Worm (Caenorhabditis elegans) whole organism, mixed stage, embryonic: Measurements from ENCODE around the gene kup-1.

ENCODE experiments used
- M03D4.4 ChIP-seq: sonication (generic microtip); optimal IDR thresholded peaks from 2 replicates; lab custom pipeline; 2017; ENCODE audit warnings: mild to moderate bottlenecking, missing genetic modification characterization, missing compliant biosample characterization
- bed-3 ChIP-seq: fragments of 200-800 bp; sonication (Bioruptor generic); optimal IDR thresholded peaks from 3 replicates; lab custom pipeline; 2018; ENCODE audit warnings: mild to moderate bottlenecking, missing genetic modification characterization, moderate library complexity, missing compliant biosample characterization
- blmp-1 ChIP-seq: fragments of 150-350 bp; optimal IDR thresholded peaks from 2 replicates; lab custom pipeline; 2014; ENCODE audit warnings: missing biosample characterization, missing genetic modification characterization
- ceh-39 ChIP-seq: fragments of 150-350 bp; optimal IDR thresholded peaks from 2 replicates; lab custom pipeline; 2014; ENCODE audit warnings: missing biosample characterization, missing genetic modification characterization
- ceh-43 ChIP-seq: fragments of 200-800 bp; sonication (Bioruptor generic); optimal IDR thresholded peaks from 2 replicates; lab custom pipeline; 2018; ENCODE audit warnings: mild to moderate bottlenecking, missing genetic modification characterization, moderate library complexity, missing compliant biosample characterization
- ceh-83 ChIP-seq: fragments of 200-800 bp; sonication (Bioruptor generic); optimal IDR thresholded peaks from 2 replicates; lab custom pipeline; 2018; ENCODE audit warnings: mild to moderate bottlenecking, missing genetic modification characterization, missing compliant biosample characterization
- ces-1 ChIP-seq: fragments of 150-350 bp; optimal IDR thresholded peaks from 2 replicates; lab custom pipeline; 2014; ENCODE audit warnings: missing biosample characterization, missing genetic modification reagents, missing genetic modification characterization
- cnd-1 ChIP-seq: fragments of 200-800 bp; sonication (Bioruptor generic); optimal IDR thresholded peaks from 2 replicates; lab custom pipeline; 2018; ENCODE audit warnings: mild to moderate bottlenecking, missing genetic modification characterization, missing compliant biosample characterization
- elt-1 ChIP-seq: sonication (generic microtip); optimal IDR thresholded peaks from 2 replicates; lab custom pipeline; 2017; ENCODE audit warnings: missing genetic modification characterization, mild to moderate bottlenecking, missing compliant biosample characterization, antibody characterized with exemption, moderate library complexity, borderline replicate concordance; ENCODE audit not compliant: insufficient read depth
- elt-3 ChIP-seq: fragments of 150-350 bp; optimal IDR thresholded peaks from 2 replicates; lab custom pipeline; 2014; ENCODE audit warnings: missing biosample characterization, missing genetic modification characterization
- flh-1 ChIP-seq: fragments of 200-800 bp; sonication (Bioruptor generic); optimal IDR thresholded peaks from 2 replicates; lab custom pipeline; 2018; ENCODE audit warnings: mild to moderate bottlenecking, missing genetic modification characterization, moderate library complexity, missing compliant biosample characterization
- ham-2 ChIP-seq: fragments of 200-800 bp; sonication (Bioruptor generic); optimal IDR thresholded peaks from 2 replicates; lab custom pipeline; 2018; ENCODE audit warnings: mild to moderate bottlenecking, missing genetic modification characterization, missing compliant biosample characterization
- hlh-1 ChIP-seq: fragments of 150-350 bp; optimal IDR thresholded peaks from 2 replicates; lab custom pipeline; 2014; ENCODE audit warnings: missing biosample characterization, missing genetic modification reagents, missing genetic modification characterization
- lin-13 ChIP-seq: fragments of 150-350 bp; optimal IDR thresholded peaks from 2 replicates; lab custom pipeline; 2014; ENCODE audit warnings: missing biosample characterization, missing genetic modification characterization
- lin-32 ChIP-seq: fragments of 200-800 bp; sonication (Bioruptor generic); optimal IDR thresholded peaks from 2 replicates; lab custom pipeline; 2018; ENCODE audit warnings: mild to moderate bottlenecking, missing genetic modification characterization, missing compliant biosample characterization
- lsy-2 ChIP-seq: fragments of 150-350 bp; optimal IDR thresholded peaks from 2 replicates; lab custom pipeline; 2014; ENCODE audit warnings: missing biosample characterization, missing genetic modification characterization
- mab-5 ChIP-seq: fragments of 150-350 bp; optimal IDR thresholded peaks from 2 replicates; lab custom pipeline; 2014; ENCODE audit warnings: missing biosample characterization, missing genetic modification characterization
- mep-1 ChIP-seq: fragments of 150-350 bp; optimal IDR thresholded peaks from 2 replicates; lab custom pipeline; 2017; ENCODE audit warnings: missing biosample characterization, missing genetic modification reagents, missing genetic modification characterization, inconsistent platforms
- mls-2 ChIP-seq: sonication (generic microtip); optimal IDR thresholded peaks from 2 replicates; lab custom pipeline; 2016; ENCODE audit warnings: mild to moderate bottlenecking, missing genetic modification characterization, moderate library complexity, missing compliant biosample characterization
- nhr-12 ChIP-seq: fragments of 150-350 bp; optimal IDR thresholded peaks from 2 replicates; lab custom pipeline; 2014; ENCODE audit warnings: missing biosample characterization, missing genetic modification characterization
- nhr-2 ChIP-seq: fragments of 150-350 bp; optimal IDR thresholded peaks from 2 replicates; lab custom pipeline; 2014; ENCODE audit warnings: missing biosample characterization, missing genetic modification characterization
- nhr-237 ChIP-seq: fragments of 150-350 bp; optimal IDR thresholded peaks from 2 replicates; lab custom pipeline; 2014; ENCODE audit warnings: missing biosample characterization, missing genetic modification characterization
- nhr-28 ChIP-seq: fragments of 150-350 bp; optimal IDR thresholded peaks from 2 replicates; lab custom pipeline; 2014; ENCODE audit warnings: missing biosample characterization, missing genetic modification characterization
- nhr-76 ChIP-seq: sonication (generic microtip); optimal IDR thresholded peaks from 2 replicates; lab custom pipeline; 2017; ENCODE audit warnings: missing biosample characterization, missing genetic modification characterization
- pha-4 ChIP-seq: fragments of 150-350 bp; optimal IDR thresholded peaks from 2 replicates; lab custom pipeline; 2018; ENCODE audit warnings: missing biosample characterization, missing genetic modification reagents, missing genetic modification characterization
- sem-2 ChIP-seq: fragments of 200-800 bp; sonication (Bioruptor generic); optimal IDR thresholded peaks from 2 replicates; lab custom pipeline; 2018; ENCODE audit warnings: mild to moderate bottlenecking, missing genetic modification characterization, missing compliant biosample characterization
- snpc-4 ChIP-seq: fragments of 150-350 bp; optimal IDR thresholded peaks from 2 replicates; lab custom pipeline; 2014; ENCODE audit warnings: missing biosample characterization, missing genetic modification characterization
- sptf-1 ChIP-seq: sonication (generic microtip); optimal IDR thresholded peaks from 2 replicates; lab custom pipeline; 2017; ENCODE audit warnings: mild to moderate bottlenecking, missing genetic modification characterization, moderate library complexity, missing compliant biosample characterization
- tbx-8 ChIP-seq: fragments of 200-800 bp; sonication (Bioruptor generic); optimal IDR thresholded peaks from 2 replicates; lab custom pipeline; 2018; ENCODE audit warnings: mild to moderate bottlenecking, missing genetic modification characterization, moderate library complexity, missing compliant biosample characterization
- unc-120 ChIP-seq: sonication (generic microtip); optimal IDR thresholded peaks from 2 replicates; lab custom pipeline; 2017; ENCODE audit warnings: missing genetic modification characterization, missing compliant biosample characterization; ENCODE audit not compliant: poor library complexity, severe bottlenecking
- unc-39 ChIP-seq: fragments of 150-350 bp; optimal IDR thresholded peaks from 2 replicates; lab custom pipeline; 2014; ENCODE audit warnings: missing biosample characterization, missing genetic modification characterization
- unc-62 ChIP-seq: fragments of 150-350 bp; optimal IDR thresholded peaks from 2 replicates; lab custom pipeline; 2014; ENCODE audit warnings: missing biosample characterization, missing genetic modification reagents, missing genetic modification characterization
- zip-8 ChIP-seq: fragments of 150-350 bp; optimal IDR thresholded peaks from 2 replicates; lab custom pipeline; 2014; ENCODE audit warnings: missing biosample characterization, missing genetic modification characterization
- ztf-11 ChIP-seq: fragments of 150-350 bp; optimal IDR thresholded peaks from 2 replicates; lab custom pipeline; 2014; ENCODE audit warnings: missing biosample characterization, missing genetic modification characterization

kup-1 gene

DNA sequence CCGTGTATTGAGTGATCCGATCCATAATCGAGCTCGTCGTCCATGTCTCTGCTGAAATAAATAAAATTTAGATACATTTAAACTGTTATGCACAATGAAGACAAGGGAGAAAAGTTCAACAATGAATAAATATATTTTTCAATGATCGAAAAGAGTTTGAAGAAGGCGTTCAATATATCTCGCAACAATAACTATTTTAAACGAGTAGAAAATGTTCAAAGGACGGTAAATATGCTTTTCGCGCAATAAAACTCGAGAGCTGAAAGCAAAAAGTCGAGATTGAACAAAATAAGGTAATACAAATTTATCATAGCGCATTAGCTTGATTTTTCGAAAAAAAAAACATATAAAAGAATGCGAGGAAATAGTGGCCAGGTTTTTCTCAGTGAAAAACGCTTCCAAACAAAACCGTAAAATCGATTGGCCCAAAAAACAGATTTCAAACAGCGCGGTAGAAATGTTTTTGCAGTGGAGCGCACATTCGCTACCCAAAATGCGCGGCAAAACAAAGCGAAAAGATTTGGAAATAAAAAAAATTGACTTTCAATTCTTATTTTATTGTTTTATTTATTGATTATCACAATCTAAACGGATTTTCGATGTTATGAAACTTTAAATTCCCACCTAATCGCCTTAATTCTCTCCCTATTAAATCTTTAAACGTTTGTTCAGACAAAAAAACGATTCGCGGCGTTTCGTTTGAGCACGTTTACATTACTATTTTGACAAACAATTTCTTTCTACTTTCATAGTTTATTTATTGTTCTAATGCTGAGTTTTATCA lies at the start of gene kup-1, which contains the start of gene F10C2.4:
Gene kup-1, minus strand, starts transcription at position 51 of the 784 bp plus-strand sequence.
Gene F10C2.4, plus strand, starts transcription at position 734 of the 784 bp plus-strand sequence.
- TF ChIP-seq M03D4.4 (tag; lab: Kevin White, UChicago), result no peak
- no peak for TF ChIP-seq ham-2 (GFP tag; lab: Kevin White, UChicago)
- no peak for TF ChIP-seq nhr-12
- TF ChIP-seq tbx-8, result no peak
- no peak for TF ChIP-seq unc-62
- TF ChIP-seq sem-2 (GFP tag; lab: Kevin White, UChicago), result no peak
- TF ChIP-seq lsy-2 (tag; lab: Kevin White, UChicago), result peak; percentile 39
- peak; percentile 13 for TF ChIP-seq nhr-2
- TF ChIP-seq ceh-43 (GFP tag; lab: Kevin White, UChicago), result no peak
- no peak for TF ChIP-seq unc-120 (tag; lab: Kevin White, UChicago)
- no peak for TF ChIP-seq mab-5 (tag; lab: Kevin White, UChicago)
- TF ChIP-seq ceh-39 (tag; lab: Kevin White, UChicago), result peak; percentile 61
- TF ChIP-seq nhr-76 (tag; lab: Kevin White, UChicago), result no peak
- TF ChIP-seq unc-39, result no peak
- no peak for TF ChIP-seq hlh-1 (tag; lab: Kevin White, UChicago)
- TF ChIP-seq sptf-1 (tag; lab: Kevin White, UChicago), result no peak
- TF ChIP-seq lin-13, result no peak
- no peak for TF ChIP-seq nhr-28 (tag; lab: Kevin White, UChicago)
- no peak for TF ChIP-seq ztf-11 (tag; lab: Kevin White, UChicago)
- TF ChIP-seq flh-1 (GFP tag; lab: Kevin White, UChicago), result no peak
- no peak for TF ChIP-seq zip-8 (tag; lab: Kevin White, UChicago)
- TF ChIP-seq ceh-83 (GFP tag; lab: Kevin White, UChicago), result no peak
- peak; percentile 5 for TF ChIP-seq nhr-237
- TF ChIP-seq elt-3 (tag; lab: Kevin White, UChicago), result no peak
- TF ChIP-seq ces-1 (GFP tag; lab: Kevin White, UChicago), result no peak
- TF ChIP-seq blmp-1 (tag; lab: Kevin White, UChicago), result no peak
- TF ChIP-seq mep-1 (tag; lab: Kevin White, UChicago), result peak; percentile 53

DNA sequence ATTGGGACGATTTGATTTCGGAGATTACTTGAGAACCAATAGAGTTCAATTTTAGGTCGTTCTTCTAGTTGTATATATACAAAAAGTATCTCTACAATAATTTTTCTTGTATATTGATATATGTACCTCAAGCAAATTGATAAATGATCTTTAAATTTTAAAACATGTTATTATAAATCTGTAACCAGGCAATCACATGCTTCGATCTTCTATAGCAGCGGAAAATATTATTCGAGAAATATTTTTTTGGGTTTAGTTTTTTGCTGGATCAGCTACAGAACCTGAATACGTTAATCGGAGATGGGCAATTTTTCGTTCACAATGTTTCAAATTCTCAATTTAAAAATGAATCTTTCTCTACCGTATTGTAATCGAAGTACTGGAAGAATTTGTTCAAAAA lies 48.1 kb upstream of the kup-1 start, which contains the start of gene R07B7.12:
Gene R07B7.12, plus strand, starts transcription at position 301 of the 400 bp plus-strand sequence.
- no peak for TF ChIP-seq nhr-28 (tag; lab: Kevin White, UChicago)
- TF ChIP-seq ceh-39 (tag; lab: Kevin White, UChicago), result no peak
- TF ChIP-seq lsy-2 (tag; lab: Kevin White, UChicago), result no peak
- no peak for TF ChIP-seq unc-39
- TF ChIP-seq ztf-11 (tag; lab: Kevin White, UChicago), result no peak
- no peak for TF ChIP-seq unc-120 (tag; lab: Kevin White, UChicago)
- TF ChIP-seq lin-32 (GFP tag; lab: Kevin White, UChicago), result no peak

DNA sequence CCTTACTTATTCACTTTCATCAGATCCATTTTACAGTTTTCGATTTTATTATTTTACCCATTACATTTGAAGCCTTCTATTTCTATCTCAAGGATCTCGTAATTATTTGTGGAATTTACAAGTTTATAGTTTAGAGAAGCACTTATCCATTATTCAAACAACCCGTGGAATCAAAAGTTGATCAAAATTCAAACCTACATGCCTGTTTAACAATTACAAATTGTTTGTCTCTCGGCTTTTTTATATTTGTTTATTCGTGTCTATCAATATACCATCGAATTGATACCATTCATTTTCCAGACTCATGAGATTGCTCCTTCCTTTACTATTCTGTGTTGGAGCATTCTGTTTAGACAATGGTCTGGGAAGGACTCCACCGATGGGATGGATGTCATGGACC lies 46.3 kb upstream of the kup-1 start, which contains the start of gene gana-1:
Gene gana-1, plus strand, starts transcription at position 301 of the 400 bp plus-strand sequence.
- no peak for TF ChIP-seq nhr-76 (tag; lab: Kevin White, UChicago)
- no peak for TF ChIP-seq bed-3 (GFP tag; lab: Kevin White, UChicago)
- TF ChIP-seq mab-5 (tag; lab: Kevin White, UChicago), result no peak
- no peak for TF ChIP-seq ztf-11 (tag; lab: Kevin White, UChicago)
- TF ChIP-seq unc-62, result no peak
- no peak for TF ChIP-seq pha-4 (tag; lab: Kevin White, UChicago)
- TF ChIP-seq nhr-28 (tag; lab: Kevin White, UChicago), result no peak
- no peak for TF ChIP-seq snpc-4
- no peak for TF ChIP-seq hlh-1 (tag; lab: Kevin White, UChicago)
- no peak for TF ChIP-seq cnd-1 (tag; lab: Kevin White, UChicago)
- TF ChIP-seq blmp-1 (tag; lab: Kevin White, UChicago), result no peak
- no peak for TF ChIP-seq zip-8 (tag; lab: Kevin White, UChicago)
- TF ChIP-seq lin-13, result no peak
- no peak for TF ChIP-seq lin-32 (GFP tag; lab: Kevin White, UChicago)
- TF ChIP-seq mls-2 (tag; lab: Kevin White, UChicago), result no peak
- no peak for TF ChIP-seq lsy-2 (tag; lab: Kevin White, UChicago)
- no peak for TF ChIP-seq mep-1 (tag; lab: Kevin White, UChicago)
- no peak for TF ChIP-seq elt-1 (tag; lab: Kevin White, UChicago)
- no peak for TF ChIP-seq elt-3 (tag; lab: Kevin White, UChicago)
- TF ChIP-seq, all 35 proteins: peak for 0
